Worm (Caenorhabditis elegans) whole organism, L1 larva: Measurements from ENCODE around the gene clec-175.

ENCODE experiments used
- C04F5.9 ChIP-seq: sonication (generic microtip); optimal IDR thresholded peaks from 2 replicates; lab custom pipeline; 2016; ENCODE audit warnings: missing genetic modification characterization, missing compliant biosample characterization
- C34B4.2 ChIP-seq: sonication (generic microtip); optimal IDR thresholded peaks from 2 replicates; lab custom pipeline; 2017; ENCODE audit warnings: mild to moderate bottlenecking, missing genetic modification characterization, missing compliant biosample characterization
- F16B12.6 ChIP-seq: fragments of 150-350 bp; optimal IDR thresholded peaks from 2 replicates; lab custom pipeline; 2014; ENCODE audit warnings: missing biosample characterization, missing genetic modification characterization
- Y116A8C.19 ChIP-seq: sonication (generic microtip); optimal IDR thresholded peaks from 2 replicates; lab custom pipeline; 2016; ENCODE audit warnings: missing compliant biosample characterization, missing genetic modification characterization, borderline replicate concordance
- aha-1 ChIP-seq: fragments of 150-350 bp; optimal IDR thresholded peaks from 2 replicates; lab custom pipeline; 2014; ENCODE audit warnings: missing biosample characterization, missing genetic modification characterization
- alr-1 ChIP-seq: fragments of 200-800 bp; sonication (Bioruptor generic); optimal IDR thresholded peaks from 2 replicates; lab custom pipeline; 2018; ENCODE audit warnings: borderline replicate concordance, mild to moderate bottlenecking, missing genetic modification characterization, missing compliant biosample characterization
- aly-2 ChIP-seq: fragments of 150-350 bp; optimal IDR thresholded peaks from 2 replicates; lab custom pipeline; 2014; ENCODE audit warnings: missing biosample characterization, missing genetic modification characterization
- ama-1 ChIP-seq: fragments of 150-350 bp; optimal IDR thresholded peaks from 2 replicates; lab custom pipeline; 2014
- blmp-1 ChIP-seq: fragments of 150-350 bp; optimal IDR thresholded peaks from 2 replicates; lab custom pipeline; 2014; ENCODE audit warnings: missing biosample characterization, missing genetic modification characterization
- ceh-8 ChIP-seq: fragments of 200-800 bp; sonication (Bioruptor generic); optimal IDR thresholded peaks from 2 replicates; lab custom pipeline; 2018; ENCODE audit warnings: mild to moderate bottlenecking, missing genetic modification characterization, moderate library complexity, missing compliant biosample characterization
- ceh-88 ChIP-seq: fragments of 200-800 bp; sonication (Bioruptor generic); IDR thresholded peaks from 2 replicates; pipeline ENCODE4 v1.3.6; 2022; ENCODE audit warnings: missing genetic modification characterization, missing compliant biosample characterization
- dsc-1 ChIP-seq: sonication (generic microtip); optimal IDR thresholded peaks from 2 replicates; lab custom pipeline; 2016; ENCODE audit warnings: mild to moderate bottlenecking, missing genetic modification characterization, missing compliant biosample characterization
- efl-1 ChIP-seq, 4 experiments: fragments of 150-350 bp; optimal IDR thresholded peaks in 3 of 4; peaks in 1 of 4; 1 replicate in 1 of 4; 2 replicates in 3 of 4; lab custom pipeline; 2014; ENCODE audit warnings: missing biosample characterization in 2 of 4, missing genetic modification characterization in 2 of 4, missing genetic modification reagents in 2 of 4
- egl-13 ChIP-seq: sonication (generic microtip); optimal IDR thresholded peaks from 2 replicates; lab custom pipeline; 2016; ENCODE audit warnings: missing genotype, missing genetic modification reagents, missing genetic modification characterization, missing compliant biosample characterization
- elt-2 ChIP-seq: sonication (generic microtip); optimal IDR thresholded peaks from 2 replicates; lab custom pipeline; 2016; ENCODE audit warnings: missing genetic modification characterization, mild to moderate bottlenecking, inconsistent platforms, missing compliant biosample characterization, missing genetic modification reagents
- elt-3 ChIP-seq, 6 experiments: fragments of 150-350 bp in 1 of 6; sonication (generic microtip); optimal IDR thresholded peaks; 2 replicates each; lab custom pipeline; 2017 to 2018; ENCODE audit warnings: missing biosample characterization in 6 of 6, missing genetic modification characterization in 6 of 6, inconsistent platforms in 1 of 6
- fkh-10 ChIP-seq: sonication (generic microtip); optimal IDR thresholded peaks from 2 replicates; lab custom pipeline; 2017; ENCODE audit warnings: missing biosample characterization, missing genetic modification reagents, missing genetic modification characterization
- fkh-4 ChIP-seq: sonication (generic microtip); optimal IDR thresholded peaks from 2 replicates; lab custom pipeline; 2016; ENCODE audit warnings: missing compliant biosample characterization, missing genetic modification characterization, borderline replicate concordance
- fkh-8 ChIP-seq: sonication (generic microtip); optimal IDR thresholded peaks from 2 replicates; lab custom pipeline; 2016; ENCODE audit warnings: mild to moderate bottlenecking, missing genetic modification characterization, missing compliant biosample characterization
- hlh-17 ChIP-seq: fragments of 200-800 bp; sonication (Bioruptor generic); optimal IDR thresholded peaks from 2 replicates; lab custom pipeline; 2018; ENCODE audit warnings: missing genetic modification characterization, mild to moderate bottlenecking, missing compliant biosample characterization, moderate library complexity, borderline replicate concordance
- hlh-4 ChIP-seq: sonication (generic microtip); optimal IDR thresholded peaks from 2 replicates; lab custom pipeline; 2016; ENCODE audit warnings: mild to moderate bottlenecking, missing genetic modification characterization, missing compliant biosample characterization
- irx-1 ChIP-seq: sonication (generic microtip); optimal IDR thresholded peaks from 2 replicates; lab custom pipeline; 2016; ENCODE audit warnings: missing genetic modification characterization, missing compliant biosample characterization
- isw-1 ChIP-seq: fragments of 200-800 bp; sonication (Bioruptor generic); IDR thresholded peaks from 2 replicates; pipeline ENCODE4 v1.3.6; 2022; ENCODE audit warnings: missing genetic modification characterization, missing compliant biosample characterization
- lin-14 ChIP-seq: fragments of 200-800 bp; sonication (Bioruptor generic); optimal IDR thresholded peaks from 2 replicates; lab custom pipeline; 2018; ENCODE audit warnings: mild to moderate bottlenecking, missing genetic modification characterization, moderate library complexity, missing compliant biosample characterization
- lin-35 ChIP-seq, 2 experiments: fragments of 150-350 bp; optimal IDR thresholded peaks; 2 replicates each; lab custom pipeline; 2014; ENCODE audit warnings: missing biosample characterization in 2 of 2, missing genetic modification characterization in 2 of 2, missing genetic modification reagents in 2 of 2
- lsy-2 ChIP-seq, 2 experiments: fragments of 150-350 bp; optimal IDR thresholded peaks; 2 replicates each; lab custom pipeline; 2014; ENCODE audit warnings: missing biosample characterization in 2 of 2, missing genetic modification characterization in 2 of 2
- mab-9 ChIP-seq: fragments of 200-800 bp; sonication (Bioruptor generic); IDR thresholded peaks from 2 replicates; pipeline ENCODE4 v1.3.6; 2022; ENCODE audit warnings: missing genetic modification reagents, missing genetic modification characterization, missing compliant biosample characterization
- mef-2 ChIP-seq: fragments of 150-350 bp; optimal IDR thresholded peaks from 2 replicates; lab custom pipeline; 2014; ENCODE audit warnings: missing biosample characterization, missing genetic modification characterization
- mep-1 ChIP-seq: fragments of 150-350 bp; optimal IDR thresholded peaks from 2 replicates; lab custom pipeline; 2014; ENCODE audit warnings: missing biosample characterization, missing genetic modification characterization
- nhr-11 ChIP-seq: fragments of 150-350 bp; optimal IDR thresholded peaks from 2 replicates; lab custom pipeline; 2014; ENCODE audit warnings: missing biosample characterization, missing genetic modification characterization
- nhr-12 ChIP-seq: sonication (generic microtip); optimal IDR thresholded peaks from 2 replicates; lab custom pipeline; 2017; ENCODE audit warnings: missing biosample characterization, missing genetic modification characterization
- nhr-28 ChIP-seq: fragments of 150-350 bp; optimal IDR thresholded peaks from 2 replicates; lab custom pipeline; 2014; ENCODE audit warnings: missing biosample characterization, missing genetic modification characterization
- nhr-71 ChIP-seq: sonication (generic microtip); optimal IDR thresholded peaks from 2 replicates; lab custom pipeline; 2016; ENCODE audit warnings: mild to moderate bottlenecking, missing genetic modification characterization, moderate library complexity, missing compliant biosample characterization
- nhr-76 ChIP-seq: sonication (generic microtip); optimal IDR thresholded peaks from 2 replicates; lab custom pipeline; 2017; ENCODE audit warnings: missing biosample characterization, missing genetic modification characterization
- nhr-90 ChIP-seq: sonication (generic microtip); optimal IDR thresholded peaks from 2 replicates; lab custom pipeline; 2016; ENCODE audit warnings: mild to moderate bottlenecking, missing genetic modification characterization, missing compliant biosample characterization; ENCODE audit not compliant: poor library complexity
- pag-3 ChIP-seq: sonication (generic microtip); optimal IDR thresholded peaks from 2 replicates; lab custom pipeline; 2017; ENCODE audit warnings: missing genetic modification characterization, mild to moderate bottlenecking, missing compliant biosample characterization, antibody characterized with exemption, borderline replicate concordance; ENCODE audit not compliant: insufficient read depth
- pax-3 ChIP-seq: fragments of 200-800 bp; sonication (Bioruptor generic); optimal IDR thresholded peaks from 2 replicates; lab custom pipeline; 2018; ENCODE audit warnings: mild to moderate bottlenecking, missing genetic modification characterization, moderate library complexity, missing compliant biosample characterization
- pqm-1 ChIP-seq: sonication (generic microtip); optimal IDR thresholded peaks from 3 replicates; lab custom pipeline; 2017; ENCODE audit warnings: missing biosample characterization, missing genetic modification characterization
- skn-1 ChIP-seq: fragments of 150-350 bp; optimal IDR thresholded peaks from 2 replicates; lab custom pipeline; 2014; ENCODE audit warnings: missing biosample characterization, missing genetic modification characterization
- snpc-4 ChIP-seq: fragments of 150-350 bp; optimal IDR thresholded peaks from 2 replicates; lab custom pipeline; 2014; ENCODE audit warnings: missing biosample characterization, missing genetic modification characterization
- sox-4 ChIP-seq: sonication (generic microtip); optimal IDR thresholded peaks from 2 replicates; lab custom pipeline; 2016; ENCODE audit warnings: missing genetic modification characterization, missing compliant biosample characterization
- sup-37 ChIP-seq: fragments of 200-800 bp; sonication (Bioruptor generic); optimal IDR thresholded peaks from 2 replicates; lab custom pipeline; 2018; ENCODE audit warnings: mild to moderate bottlenecking, missing genetic modification characterization, missing compliant biosample characterization
- swsn-7 ChIP-seq: sonication (generic microtip); optimal IDR thresholded peaks from 2 replicates; lab custom pipeline; 2016; ENCODE audit warnings: missing genetic modification characterization, missing compliant biosample characterization
- tlp-1 ChIP-seq: fragments of 150-350 bp; optimal IDR thresholded peaks from 2 replicates; lab custom pipeline; 2014; ENCODE audit warnings: missing biosample characterization, missing genetic modification characterization
- unc-30 ChIP-seq: sonication (generic microtip); optimal IDR thresholded peaks from 2 replicates; lab custom pipeline; 2017; ENCODE audit warnings: missing biosample characterization, missing genetic modification characterization
- unc-62 ChIP-seq: fragments of 150-350 bp; optimal IDR thresholded peaks from 2 replicates; lab custom pipeline; 2014; ENCODE audit warnings: missing biosample characterization, missing genetic modification reagents, missing genetic modification characterization
- unc-86 ChIP-seq: sonication (generic microtip); optimal IDR thresholded peaks from 2 replicates; lab custom pipeline; 2016; ENCODE audit warnings: missing genetic modification characterization, missing compliant biosample characterization
- unc-98 ChIP-seq: fragments of 200-800 bp; sonication (Bioruptor generic); IDR thresholded peaks from 2 replicates; pipeline ENCODE4 v1.3.6; 2022; ENCODE audit warnings: missing genetic modification characterization, missing compliant biosample characterization
- vab-15 ChIP-seq: sonication (generic microtip); optimal IDR thresholded peaks from 2 replicates; lab custom pipeline; 2017; ENCODE audit warnings: missing genotype, mild to moderate bottlenecking, missing genetic modification characterization, missing compliant biosample characterization
- xbp-1 ChIP-seq: sonication (generic microtip); optimal IDR thresholded peaks from 2 replicates; lab custom pipeline; 2016; ENCODE audit warnings: missing genetic modification characterization, missing compliant biosample characterization
- zag-1 ChIP-seq: fragments of 150-350 bp; optimal IDR thresholded peaks from 2 replicates; lab custom pipeline; 2014; ENCODE audit warnings: missing biosample characterization, missing genetic modification characterization
- ztf-4 ChIP-seq: fragments of 150-350 bp; optimal IDR thresholded peaks from 2 replicates; lab custom pipeline; 2014; ENCODE audit warnings: missing biosample characterization, missing genetic modification characterization

The clec-175 gene

ce11 chrIV:4472418-4473173 is 50.5 kb downstream of the clec-175 start:
- TF ChIP-seq zag-1 (tag; lab: Kevin White, UChicago) (no peak), dsc-1 (no peak), vab-15 (tag; lab: Kevin White, UChicago) (no peak), C34B4.2 (tag; lab: Kevin White, UChicago) (no peak), pqm-1 (tag; lab: Kevin White, UChicago) (no peak), nhr-12 (tag; lab: Kevin White, UChicago) (no peak), tlp-1 (tag; lab: Kevin White, UChicago) (no peak), aly-2 (tag; lab: Kevin White, UChicago) (no peak), elt-2 (tag; lab: Kevin White, UChicago) (peak; percentile 44), pax-3 (tag; lab: Kevin White, UChicago) (no peak), mep-1 (tag; lab: Kevin White, UChicago) (peak; percentile 45), nhr-90 (tag; lab: Kevin White, UChicago) (peak; percentile 71), sox-4 (tag; lab: Kevin White, UChicago) (no peak), skn-1 (tag; lab: Kevin White, UChicago) (no peak), ama-1 (lab: Kevin White, UChicago) (peak; percentile 36), fkh-8 (no peak), mef-2 (tag; lab: Kevin White, UChicago) (no peak), xbp-1 (tag; lab: Kevin White, UChicago) (peak; percentile 19), blmp-1 (tag; lab: Kevin White, UChicago) (peak; percentile 81), hlh-4 (tag; lab: Kevin White, UChicago) (no peak), lin-35 (GFP tag; optimal IDR thresholded peaks at IDR 0.05; lab: Kevin White, UChicago) (peak; percentile 17 to 68), nhr-76 (no peak), lsy-2 (tag; optimal IDR thresholded peaks at IDR 0.05; lab: Kevin White, UChicago) (peak in 1 of 2 experiments; percentile 62), hlh-17 (no peak), swsn-7 (tag; lab: Kevin White, UChicago) (no peak), nhr-28 (tag; lab: Kevin White, UChicago) (no peak), irx-1 (tag; lab: Kevin White, UChicago) (no peak), unc-62 (GFP tag; lab: Kevin White, UChicago) (no peak), alr-1 (no peak), F16B12.6 (tag; lab: Kevin White, UChicago) (no peak), lin-14 (peak; percentile 91), aha-1 (tag; lab: Kevin White, UChicago) (no peak), unc-86 (tag; lab: Kevin White, UChicago) (no peak), elt-3 (tag; optimal IDR thresholded peaks at IDR 0.05; lab: Kevin White, UChicago) (peak in 3 of 6 experiments; percentile 17 to 82 (median 33)), unc-98 (no peak), nhr-71 (peak; percentile 77), C04F5.9 (tag; lab: Kevin White, UChicago) (peak; percentile 6), Y116A8C.19 (tag; lab: Kevin White, UChicago) (no peak), fkh-4 (tag; lab: Kevin White, UChicago) (no peak), sup-37 (GFP tag; lab: Kevin White, UChicago) (no peak), unc-30 (tag; lab: Kevin White, UChicago) (no peak), isw-1 (GFP tag; lab: Robert Waterston, UW) (no peak), ceh-8 (no peak), pag-3 (tag; lab: Kevin White, UChicago) (peak; percentile 42), fkh-10 (no peak), egl-13 (tag; lab: Kevin White, UChicago) (no peak), mab-9 (GFP tag; lab: Robert Waterston, UW) (no peak), efl-1 (optimal IDR thresholded peaks at IDR 0.05; lab: Kevin White, UChicago) (peak in 1 of 2 experiments; percentile 23), efl-1 (GFP tag; optimal IDR thresholded peaks at IDR 0.05 in 1 of 2; lab: Kevin White, UChicago) (peak; percentile 37 to 93), ztf-4 (peak; percentile 30), ceh-88 (0 out of 2 replicates have a peak, but pooled peaks have one; percentile 32), nhr-11 (tag; lab: Kevin White, UChicago) (no peak), snpc-4 (tag; lab: Kevin White, UChicago) (no peak)
